Fruit fly (Drosophila melanogaster): ENCODE data around the gene Syn.
A peak's percentile ranks its signal among the peaks of the same experiment; 100 is the strongest.

Syn gene

dm6 chr3R:10206740-10207139 lies 16.3 kb downstream of the Syn start:
- TF ChIP-seq Hr83 (GFP tag; optimal IDR thresholded peaks at IDR 0.05; ENCODE audit: poor library complexity, severe bottlenecking) (no peak), Hr78 (GFP tag; optimal IDR thresholded peaks at IDR 0.05) (no peak), lola (GFP tag; optimal IDR thresholded peaks at IDR 0.05) (no peak), dl (GFP tag; optimal IDR thresholded peaks at IDR 0.05; ENCODE audit: insufficient read depth in 1 of 2, partially characterized antibody in 2 of 2) (no peak), brk (GFP tag; optimal IDR thresholded peaks at IDR 0.05) (no peak), Dfd (GFP tag; optimal IDR thresholded peaks at IDR 0.05) (no peak), CrebA (GFP tag; optimal IDR thresholded peaks at IDR 0.05; ENCODE audit: borderline replicate concordance) (no peak), br (GFP tag; optimal IDR thresholded peaks at IDR 0.05) (no peak), Sp1 (GFP tag; optimal IDR thresholded peaks at IDR 0.05) (no peak), dmrt93B (GFP tag; optimal IDR thresholded peaks at IDR 0.05) (no peak), pan (optimal IDR thresholded peaks at IDR 0.05) (no peak), psq (GFP tag; optimal IDR thresholded peaks at IDR 0.05) (no peak), HLH106 (tag; optimal IDR thresholded peaks at IDR 0.05) (no peak), N (GFP tag; optimal IDR thresholded peaks at IDR 0.05) (no peak), Mio (GFP tag; optimal IDR thresholded peaks at IDR 0.05) (no peak)

dm6 chr3R:10212799-10213198 lies 22.3 kb downstream of the Syn start, which contains the start of gene Timp:
Gene Timp (minus strand): TSS chr3R:10213007.
- TF ChIP-seq rgr (GFP tag; optimal IDR thresholded peaks at IDR 0.05) (no peak), Dfd (GFP tag; optimal IDR thresholded peaks at IDR 0.05) (no peak), foxo (GFP tag; optimal IDR thresholded peaks at IDR 0.05) (no peak), N (GFP tag; optimal IDR thresholded peaks at IDR 0.05) (no peak), lola (GFP tag; optimal IDR thresholded peaks at IDR 0.05) (no peak), br (GFP tag; optimal IDR thresholded peaks at IDR 0.05) (no peak), Sp1 (GFP tag; optimal IDR thresholded peaks at IDR 0.05) (no peak), CG9705 (GFP tag; optimal IDR thresholded peaks at IDR 0.05) (no peak), Hr83 (GFP tag; optimal IDR thresholded peaks at IDR 0.05; ENCODE audit: poor library complexity, severe bottlenecking) (no peak), tai (GFP tag; optimal IDR thresholded peaks at IDR 0.05) (no peak), HLH106 (tag; optimal IDR thresholded peaks at IDR 0.05) (no peak), Myc (optimal IDR thresholded peaks at IDR 0.05) (no peak)

- peak; percentile 51 for TF ChIP-seq Sp1 (GFP tag; optimal IDR thresholded peaks at IDR 0.05)
- TF ChIP-seq h (GFP tag; optimal IDR thresholded peaks at IDR 0.05), result peak; percentile 41
- TF ChIP-seq Abd-B (GFP tag; optimal IDR thresholded peaks at IDR 0.05), result no peak
- TF ChIP-seq rgr (GFP tag; optimal IDR thresholded peaks at IDR 0.05), result peak; percentile 50
- TF ChIP-seq foxo (GFP tag; optimal IDR thresholded peaks at IDR 0.05), result peak in 1 of 2 experiments; percentile 62
- peak; percentile 12 for TF ChIP-seq OdsH (GFP tag; optimal IDR thresholded peaks at IDR 0.05)
- TF ChIP-seq sv (GFP tag; optimal IDR thresholded peaks at IDR 0.05), result peak; percentile 51
- TF ChIP-seq woc (GFP tag; optimal IDR thresholded peaks at IDR 0.05), result no peak
- TF ChIP-seq psq (GFP tag; optimal IDR thresholded peaks at IDR 0.05), result peak; percentile 48
- TF ChIP-seq GATAd (GFP tag; optimal IDR thresholded peaks at IDR 0.05), result no peak
- TF ChIP-seq Hr83 (GFP tag; optimal IDR thresholded peaks at IDR 0.05; ENCODE audit: poor library complexity, severe bottlenecking), result no peak
- peak; percentile 29 for TF ChIP-seq dmrt93B (GFP tag; optimal IDR thresholded peaks at IDR 0.05)
- peak; percentile 66 for TF ChIP-seq HLH106 (tag; optimal IDR thresholded peaks at IDR 0.05)
- TF ChIP-seq fru (GFP tag; optimal IDR thresholded peaks at IDR 0.05), result peak; percentile 46
Observed at dm6 chr3R:10213430-10213829, 22.9 kb downstream of the Syn start.

dm6 chr3R:10217998-10218397 lies 27.5 kb downstream of the Syn start:
- TF ChIP-seq Dfd (GFP tag; optimal IDR thresholded peaks at IDR 0.05), result peak; percentile 96
- TF ChIP-seq usp (GFP tag; optimal IDR thresholded peaks at IDR 0.05), result no peak

dm6 chr3R:10222416-10222815 lies 31.9 kb downstream of the Syn start, which contains the start of gene CG12420:
Gene CG12420 (plus strand): TSS chr3R:10222698.
- TF ChIP-seq br (GFP tag; optimal IDR thresholded peaks at IDR 0.05), result no peak
- TF ChIP-seq Abd-B (GFP tag; optimal IDR thresholded peaks at IDR 0.05), result no peak
- no peak for TF ChIP-seq foxo (GFP tag; optimal IDR thresholded peaks at IDR 0.05)
- no peak for TF ChIP-seq lola (GFP tag; optimal IDR thresholded peaks at IDR 0.05)
- no peak for TF ChIP-seq Mio (GFP tag; optimal IDR thresholded peaks at IDR 0.05)
- no peak for TF ChIP-seq sv (GFP tag; optimal IDR thresholded peaks at IDR 0.05)
- TF ChIP-seq Jra (GFP tag; optimal IDR thresholded peaks at IDR 0.05), result no peak
- no peak for TF ChIP-seq OdsH (GFP tag; optimal IDR thresholded peaks at IDR 0.05)
- no peak for TF ChIP-seq dmrt93B (GFP tag; optimal IDR thresholded peaks at IDR 0.05)
- TF ChIP-seq Sp1 (GFP tag; optimal IDR thresholded peaks at IDR 0.05), result no peak
- TF ChIP-seq Rel (GFP tag; optimal IDR thresholded peaks at IDR 0.05), result no peak
- TF ChIP-seq Rel (tag; optimal IDR thresholded peaks at IDR 0.05), result no peak
- no peak for TF ChIP-seq tai (GFP tag; optimal IDR thresholded peaks at IDR 0.05)
- no peak for TF ChIP-seq pan (optimal IDR thresholded peaks at IDR 0.05)
- TF ChIP-seq Dfd (GFP tag; optimal IDR thresholded peaks at IDR 0.05), result no peak
- no peak for TF ChIP-seq sage (GFP tag; optimal IDR thresholded peaks at IDR 0.05)
- TF ChIP-seq fru (GFP tag; optimal IDR thresholded peaks at IDR 0.05), result no peak
- TF ChIP-seq CrebA (GFP tag; optimal IDR thresholded peaks at IDR 0.05; ENCODE audit: borderline replicate concordance), result no peak
- no peak for TF ChIP-seq dl (GFP tag; optimal IDR thresholded peaks at IDR 0.05; ENCODE audit: insufficient read depth in 1 of 2, partially characterized antibody in 2 of 2)
- TF ChIP-seq rgr (GFP tag; optimal IDR thresholded peaks at IDR 0.05), result no peak
